Worm (Caenorhabditis elegans): Measurements from ENCODE around the gene lips-15.

DNA sequence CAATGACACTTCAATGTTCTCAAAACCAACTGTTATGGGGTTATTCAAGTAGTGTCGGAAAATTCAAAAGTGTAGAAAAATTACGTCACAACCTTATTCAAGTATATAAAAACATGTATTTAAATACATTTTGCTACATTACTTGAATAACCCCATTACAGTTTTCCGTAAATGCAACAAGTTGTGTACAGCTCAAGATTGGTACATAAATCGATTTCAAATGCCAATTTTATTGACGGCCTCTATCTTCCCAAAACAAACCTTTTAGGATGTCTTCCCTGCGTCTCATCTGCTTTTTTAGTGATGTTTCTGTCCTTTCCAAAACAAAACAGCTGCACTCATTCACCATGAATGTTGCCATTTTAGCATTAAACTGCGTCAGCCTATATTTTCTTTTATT, 25.2 kb downstream of the lips-15 start, which contains the start of gene Y38E10A.28:
- TF ChIP-seq unc-55 (GFP tag; optimal IDR thresholded peaks at IDR 0.05) (no peak), crh-2 (tag; optimal IDR thresholded peaks at IDR 0.05) (no peak), unc-39 (tag; optimal IDR thresholded peaks at IDR 0.05) (no peak), nhr-11 (tag; optimal IDR thresholded peaks at IDR 0.05) (no peak), unc-62 (GFP tag; optimal IDR thresholded peaks at IDR 0.05) (no peak), mdl-1 (tag; optimal IDR thresholded peaks at IDR 0.05) (no peak), egl-27 (tag; optimal IDR thresholded peaks at IDR 0.05) (no peak), snpc-4 (tag; optimal IDR thresholded peaks at IDR 0.05) (no peak)
